Fruit fly (Drosophila melanogaster) whole organism, embryonic: ENCODE data around the gene SCCRO4.

Experiments
- Awh ChIP-seq: fragments of 200-800 bp; sonication (Bioruptor generic); IDR thresholded peaks from 2 replicates; pipeline ENCODE4, ENCODE4 v1.3.6; 2022; ENCODE audit warnings: missing biosample characterization, missing genetic modification characterization
- Bteb2 ChIP-seq: fragments of 200-800 bp; sonication (Bioruptor generic); optimal IDR thresholded peaks from 2 replicates; lab custom pipeline; 2016; ENCODE audit warnings: missing biosample characterization, missing genetic modification characterization
- CG1024 ChIP-seq: fragments of 200-800 bp; sonication (Bioruptor generic); IDR thresholded peaks from 2 replicates; pipeline ENCODE4 v1.3.6; 2022; ENCODE audit warnings: missing biosample characterization, missing genetic modification characterization
- CG10274 ChIP-seq: fragments of 200-800 bp; sonication (Bioruptor generic); optimal IDR thresholded peaks from 3 replicates; lab custom pipeline; 2017; ENCODE audit warnings: missing biosample characterization, mild to moderate bottlenecking, missing genetic modification characterization
- CG10959 ChIP-seq: fragments of 200-800 bp; sonication (Bioruptor generic); IDR thresholded peaks from 2 replicates; pipeline ENCODE4 v1.3.6; 2022; ENCODE audit warnings: missing biosample characterization, missing genetic modification characterization
- CG1647 ChIP-seq: fragments of 200-800 bp; sonication (Bioruptor generic); optimal IDR thresholded peaks from 3 replicates; lab custom pipeline; 2016; ENCODE audit warnings: missing biosample characterization, missing genetic modification characterization
- CG17361 ChIP-seq: fragments of 200-800 bp; sonication (Bioruptor generic); IDR thresholded peaks from 3 replicates; pipeline ENCODE4 v1.3.6; 2022; ENCODE audit warnings: missing biosample characterization, missing genetic modification characterization
- CG17802 ChIP-seq: fragments of 200-800 bp; sonication (Bioruptor generic); optimal IDR thresholded peaks from 2 replicates; lab custom pipeline; 2018; ENCODE audit warnings: missing biosample characterization, mild to moderate bottlenecking, missing genetic modification characterization, moderate library complexity
- CG18262 ChIP-seq: fragments of 200-800 bp; optimal IDR thresholded peaks from 3 replicates; lab custom pipeline; 2019; ENCODE audit warnings: missing biosample characterization, mild to moderate bottlenecking, missing genetic modification characterization, moderate library complexity
- CG2889 ChIP-seq: fragments of 200-800 bp; sonication (Bioruptor generic); IDR thresholded peaks from 3 replicates; pipeline ENCODE4 v1.3.6; 2022; ENCODE audit warnings: missing biosample characterization, missing genetic modification characterization
- CG31388 ChIP-seq: fragments of 200-800 bp; sonication (Bioruptor generic); optimal IDR thresholded peaks from 2 replicates; lab custom pipeline; 2016; ENCODE audit warnings: missing biosample characterization, missing genetic modification characterization
- CG3838 ChIP-seq: fragments of 200-800 bp; sonication (Bioruptor generic); optimal IDR thresholded peaks from 3 replicates; lab custom pipeline; 2016; ENCODE audit warnings: missing biosample characterization, missing genetic modification characterization
- CG3995 ChIP-seq: fragments of 200-800 bp; sonication (Bioruptor generic); optimal IDR thresholded peaks from 3 replicates; lab custom pipeline; 2016; ENCODE audit warnings: missing biosample characterization, missing genetic modification characterization
- CG4328 ChIP-seq: fragments of 200-800 bp; sonication (Bioruptor generic); optimal IDR thresholded peaks from 3 replicates; lab custom pipeline; 2017; ENCODE audit warnings: missing biosample characterization, missing genetic modification reagents, missing genetic modification characterization
- CG43689 ChIP-seq: fragments of 200-800 bp; sonication (Bioruptor generic); IDR thresholded peaks from 2 replicates; pipeline ENCODE4 v1.3.6; 2022; ENCODE audit warnings: missing biosample characterization, missing genetic modification characterization
- CG5245 ChIP-seq: fragments of 200-800 bp; sonication (Bioruptor generic); optimal IDR thresholded peaks from 3 replicates; lab custom pipeline; 2016; ENCODE audit warnings: missing biosample characterization, missing genetic modification characterization
- CG6854 ChIP-seq: fragments of 200-800 bp; sonication (Bioruptor generic); optimal IDR thresholded peaks from 3 replicates; lab custom pipeline; 2017; ENCODE audit warnings: missing biosample characterization, mild to moderate bottlenecking, missing genetic modification characterization
- CG8290 ChIP-seq, 3 experiments: fragments of 200-800 bp; sonication (Bioruptor generic); optimal IDR thresholded peaks; 2 replicates each; lab custom pipeline; 2016 to 2019; ENCODE audit warnings: missing biosample characterization in 3 of 3, missing genetic modification characterization in 3 of 3, mild to moderate bottlenecking in 2 of 3, moderate library complexity in 1 of 3
- Dip3 ChIP-seq: fragments of 200-800 bp; sonication (Bioruptor generic); optimal IDR thresholded peaks from 3 replicates; lab custom pipeline; 2016; ENCODE audit warnings: missing biosample characterization, missing genetic modification characterization
- Doc2 ChIP-seq: fragments of 200-800 bp; sonication (Bioruptor generic); IDR thresholded peaks from 2 replicates; pipeline ENCODE4 v1.3.6; 2022; ENCODE audit warnings: missing biosample characterization, missing genetic modification characterization
- Ets97D ChIP-seq: fragments of 200-800 bp; sonication (Bioruptor generic); optimal IDR thresholded peaks from 3 replicates; lab custom pipeline; 2016; ENCODE audit warnings: missing biosample characterization, missing genetic modification characterization
- HLHmδ ChIP-seq: fragments of 200-800 bp; sonication (Bioruptor generic); optimal IDR thresholded peaks from 2 replicates; lab custom pipeline; 2018; ENCODE audit warnings: missing biosample characterization, mild to moderate bottlenecking, missing genetic modification characterization, moderate library complexity
- Hr3 ChIP-seq: fragments of 200-800 bp; sonication (Bioruptor generic); optimal IDR thresholded peaks from 3 replicates; lab custom pipeline; 2016; ENCODE audit warnings: missing biosample characterization, missing genetic modification characterization
- Hr39 ChIP-seq: fragments of >200 bp; optimal IDR thresholded peaks from 2 replicates; lab custom pipeline; 2017
- Lpt ChIP-seq: fragments of >200 bp; optimal IDR thresholded peaks from 2 replicates; lab custom pipeline; 2018; ENCODE audit warnings: missing biosample characterization, missing genetic modification characterization
- MESR4 ChIP-seq: fragments of 200-800 bp; sonication (Bioruptor generic); optimal IDR thresholded peaks from 2 replicates; lab custom pipeline; 2018; ENCODE audit warnings: missing biosample characterization, mild to moderate bottlenecking, missing genetic modification characterization, moderate library complexity
- Mes4 ChIP-seq: fragments of 200-800 bp; sonication (Bioruptor generic); optimal IDR thresholded peaks from 2 replicates; lab custom pipeline; 2016; ENCODE audit warnings: missing biosample characterization, missing genetic modification characterization
- NC2β ChIP-seq: fragments of 200-800 bp; sonication (Bioruptor generic); optimal IDR thresholded peaks from 2 replicates; lab custom pipeline; 2016; ENCODE audit warnings: missing biosample characterization, missing genetic modification characterization
- NfI ChIP-seq: fragments of 200-800 bp; sonication (Bioruptor generic); optimal IDR thresholded peaks from 3 replicates; lab custom pipeline; 2018; ENCODE audit warnings: missing biosample characterization, mild to moderate bottlenecking, missing genetic modification characterization, moderate library complexity
- Ssrp ChIP-seq: fragments of 200-800 bp; sonication (Bioruptor generic); optimal IDR thresholded peaks from 2 replicates; lab custom pipeline; 2018; ENCODE audit warnings: missing biosample characterization, mild to moderate bottlenecking, missing genetic modification characterization, moderate library complexity
- Usf ChIP-seq: fragments of 200-800 bp; sonication (Bioruptor generic); optimal IDR thresholded peaks from 2 replicates; lab custom pipeline; 2017; ENCODE audit warnings: missing genotype, missing biosample characterization, missing genetic modification characterization
- ase ChIP-seq: fragments of 200-800 bp; sonication (Bioruptor generic); IDR thresholded peaks from 3 replicates; pipeline ENCODE4 v1.3.6; 2022; ENCODE audit warnings: missing biosample characterization, missing genetic modification characterization
- bbx ChIP-seq: fragments of 200-800 bp; sonication (Bioruptor generic); IDR thresholded peaks from 2 replicates; pipeline ENCODE4 v1.3.6; 2022; ENCODE audit warnings: missing biosample characterization, missing genetic modification characterization; ENCODE audit not compliant: partially characterized antibody
- br ChIP-seq: fragments of >200 bp; optimal IDR thresholded peaks from 2 replicates; lab custom pipeline; 2017
- btn ChIP-seq: fragments of 200-800 bp; sonication (Bioruptor generic); optimal IDR thresholded peaks from 2 replicates; lab custom pipeline; 2016; ENCODE audit warnings: missing biosample characterization, missing genetic modification characterization
- chm ChIP-seq: fragments of 200-800 bp; sonication (Bioruptor generic); IDR thresholded peaks from 2 replicates; pipeline ENCODE4 v1.3.6; 2022; ENCODE audit warnings: missing biosample characterization, missing genetic modification characterization
- ci ChIP-seq: fragments of 200-800 bp; sonication (Bioruptor generic); IDR thresholded peaks from 3 replicates; pipeline ENCODE4 v1.3.6; 2022; ENCODE audit warnings: missing biosample characterization, missing genetic modification characterization
- crol ChIP-seq: fragments of 200-800 bp; sonication (Bioruptor generic); IDR thresholded peaks from 2 replicates; pipeline ENCODE4 v1.3.6; 2022; ENCODE audit warnings: missing biosample characterization, missing genetic modification characterization
- dpn ChIP-seq, 2 experiments: fragments of 200-800 bp; sonication (Bioruptor generic); optimal IDR thresholded peaks; 3 replicates each; lab custom pipeline; 2016; ENCODE audit warnings: missing biosample characterization in 2 of 2, missing genetic modification characterization in 2 of 2
- fru ChIP-seq: fragments of >200 bp; optimal IDR thresholded peaks from 2 replicates; lab custom pipeline; 2017
- gfzf ChIP-seq: fragments of 200-800 bp; sonication (Bioruptor generic); optimal IDR thresholded peaks from 2 replicates; lab custom pipeline; 2016; ENCODE audit warnings: missing biosample characterization, mild to moderate bottlenecking, missing genetic modification characterization, moderate library complexity
- grn ChIP-seq: fragments of 200-800 bp; sonication (Bioruptor generic); optimal IDR thresholded peaks from 3 replicates; lab custom pipeline; 2017; ENCODE audit warnings: missing biosample characterization, missing genetic modification characterization
- hkb ChIP-seq, 2 experiments: fragments of 200-800 bp in 1 of 2; fragments of >200 bp in 1 of 2; sonication (Bioruptor generic) in 1 of 2; IDR thresholded peaks in 1 of 2; optimal IDR thresholded peaks in 1 of 2; 2 replicates each; pipeline versions ENCODE4 v1.3.6 to Lab custom; 2017 to 2022; ENCODE audit warnings: missing biosample characterization in 1 of 2, missing genetic modification characterization in 1 of 2
- lmd ChIP-seq: fragments of 200-800 bp; sonication (Bioruptor generic); IDR thresholded peaks from 2 replicates; pipeline ENCODE4 v1.3.6; 2022; ENCODE audit warnings: missing biosample characterization, missing genetic modification characterization
- pho ChIP-seq: fragments of 200-800 bp; sonication (Bioruptor generic); optimal IDR thresholded peaks from 2 replicates; lab custom pipeline; 2016; ENCODE audit warnings: missing biosample characterization, missing genetic modification characterization
- phol ChIP-seq: fragments of 200-800 bp; sonication (Bioruptor generic); optimal IDR thresholded peaks from 3 replicates; lab custom pipeline; 2018; ENCODE audit warnings: missing biosample characterization, mild to moderate bottlenecking, missing genetic modification characterization, moderate library complexity
- prd ChIP-seq, 3 experiments: fragments of >200 bp in 2 of 3; fragments of 200-800 bp in 1 of 3; sonication (Bioruptor generic) in 1 of 3; optimal IDR thresholded peaks in 2 of 3; IDR thresholded peaks in 1 of 3; 2 replicates in 2 of 3; 3 replicates in 1 of 3; pipeline versions ENCODE4 v1.3.6 to Lab custom; 2017 to 2022; ENCODE audit warnings: missing biosample characterization in 1 of 3, missing genetic modification characterization in 1 of 3
- slp2 ChIP-seq: fragments of 200-800 bp; sonication (Bioruptor generic); optimal IDR thresholded peaks from 2 replicates; lab custom pipeline; 2016; ENCODE audit warnings: missing biosample characterization, missing genetic modification characterization
- sob ChIP-seq: fragments of 200-800 bp; sonication (Bioruptor generic); IDR thresholded peaks from 2 replicates; pipeline ENCODE4 v1.3.6; 2022; ENCODE audit warnings: missing biosample characterization, missing genetic modification characterization
- vnd ChIP-seq: fragments of 200-800 bp; sonication (Bioruptor generic); IDR thresholded peaks from 3 replicates; pipeline ENCODE4 v1.3.6; 2022; ENCODE audit warnings: missing biosample characterization, missing genetic modification characterization; ENCODE audit not compliant: partially characterized antibody
- zen2 ChIP-seq: fragments of 200-800 bp; sonication (Bioruptor generic); IDR thresholded peaks from 3 replicates; pipeline ENCODE4 v1.3.6; 2022; ENCODE audit warnings: missing biosample characterization, missing genetic modification characterization; ENCODE audit not compliant: partially characterized antibody

Gene SCCRO4

DNA sequence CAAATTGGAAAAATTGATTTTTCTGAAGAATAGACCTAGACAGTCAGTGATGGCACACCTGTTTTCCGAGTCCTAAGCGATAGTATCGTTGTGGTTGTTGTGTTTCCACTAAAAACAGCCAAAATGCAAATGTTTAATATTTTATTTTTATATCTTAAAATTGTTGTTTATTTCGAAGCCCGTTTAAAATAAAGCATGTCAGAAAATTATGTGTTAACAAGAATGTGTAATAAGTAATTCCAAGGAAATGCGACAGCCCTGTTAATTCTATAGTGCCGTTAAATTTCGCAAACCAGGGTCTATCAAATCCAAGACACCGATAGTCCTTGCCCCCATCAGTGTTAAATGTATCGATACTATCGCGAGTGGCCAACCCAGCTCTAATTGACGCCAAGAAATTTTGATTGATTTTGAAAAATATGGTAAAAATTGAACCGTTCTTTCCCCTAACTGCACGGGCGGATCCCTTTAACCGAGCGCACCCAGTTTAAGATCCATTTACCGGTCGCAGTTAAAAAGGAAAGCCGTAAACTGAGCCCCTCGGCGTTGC is 2.9 kb downstream of the SCCRO4 start, which contains the start of gene Pex23 (continued):
- TF ChIP-seq Dip3 (GFP tag; lab: Kevin White, UChicago): peak; percentile 77
- 0 out of 2 replicates have a peak, but pooled peaks have one; percentile 16 for TF ChIP-seq CG43689
- TF ChIP-seq CG17361 (GFP tag; lab: Robert Waterston, UW): peak; percentile 82
- TF ChIP-seq NfI: peak; percentile 81
- TF ChIP-seq prd (optimal IDR thresholded peaks at IDR 0.05; lab: Kevin White, UChicago): no peak
- TF ChIP-seq prd (GFP tag; IDR thresholded peaks at IDR 0.05; lab: Robert Waterston, UW): peak; percentile 90
- peak; percentile 83 for TF ChIP-seq ase (GFP tag; lab: Robert Waterston, UW)
- peak; percentile 87 for TF ChIP-seq sob (GFP tag; lab: Robert Waterston, UW)
- peak; percentile 76 for TF ChIP-seq CG1647 (GFP tag; lab: Kevin White, UChicago)
- TF ChIP-seq Doc2 (GFP tag; lab: Robert Waterston, UW): no peak
- TF ChIP-seq CG5245: peak; percentile 62
- peak; percentile 53 for TF ChIP-seq NC2β
- no peak for TF ChIP-seq CG4328 (GFP tag; lab: Kevin White, UChicago)
- peak; percentile 69 for TF ChIP-seq CG31388
- no peak for TF ChIP-seq CG3995 (GFP tag; lab: Kevin White, UChicago)
- peak; percentile 48 for TF ChIP-seq Usf (GFP tag; lab: Kevin White, UChicago)
- peak; percentile 89 for TF ChIP-seq phol
- TF ChIP-seq grn (GFP tag; lab: Kevin White, UChicago): peak; percentile 14
- no peak for TF ChIP-seq HLHmδ (GFP tag; lab: Kevin White, UChicago)
- peak; percentile 79 for TF ChIP-seq Ssrp (tag; lab: Kevin White, UChicago)
- no peak for TF ChIP-seq CG6854 (GFP tag; lab: Kevin White, UChicago)
- peak; percentile 80 to 90 for TF ChIP-seq dpn (GFP tag; optimal IDR thresholded peaks at IDR 0.05; lab: Kevin White, UChicago)
- peak; percentile 50 for TF ChIP-seq CG3838 (GFP tag; lab: Kevin White, UChicago)
- TF ChIP-seq MESR4 (GFP tag; lab: Kevin White, UChicago): peak; percentile 71
- no peak for TF ChIP-seq btn
- TF ChIP-seq CG17802 (tag; lab: Kevin White, UChicago): peak; percentile 68
- TF ChIP-seq slp2 (GFP tag; lab: Kevin White, UChicago): peak; percentile 30
- TF ChIP-seq crol (GFP tag; lab: Robert Waterston, UW): no peak
- TF ChIP-seq CG8290 (GFP tag; optimal IDR thresholded peaks at IDR 0.05; lab: Kevin White, UChicago): peak; percentile 89
- peak; percentile 49 to 87 for TF ChIP-seq CG8290 (tag; optimal IDR thresholded peaks at IDR 0.05; lab: Kevin White, UChicago)
- peak; percentile 86 for TF ChIP-seq lmd (GFP tag; lab: Robert Waterston, UW)
- TF ChIP-seq CG2889 (GFP tag; lab: Robert Waterston, UW): peak; percentile 78; the same call in 2 of the 3 replicates
- TF ChIP-seq vnd (GFP tag; lab: Robert Waterston, UW): peak; percentile 98
- TF ChIP-seq Ets97D (GFP tag; lab: Kevin White, UChicago): peak; percentile 78
- TF ChIP-seq gfzf (GFP tag; lab: Kevin White, UChicago): peak; percentile 29
- TF ChIP-seq CG10274 (GFP tag; lab: Kevin White, UChicago): peak; percentile 14
- TF ChIP-seq Hr39 (lab: Kevin White, UChicago): no peak
- peak; percentile 71 for TF ChIP-seq ci (GFP tag; lab: Robert Waterston, UW)
- peak; percentile 96 for TF ChIP-seq bbx (GFP tag; lab: Robert Waterston, UW)
- peak; percentile 66 for TF ChIP-seq CG10959 (GFP tag; lab: Robert Waterston, UW)
- TF ChIP-seq pho (GFP tag; lab: Kevin White, UChicago): peak; percentile 77
- TF ChIP-seq br (lab: Kevin White, UChicago): no peak
- no peak for TF ChIP-seq Awh (GFP tag; lab: Robert Waterston, UW)
- peak; percentile 88 for TF ChIP-seq zen2
- peak; percentile 88 for TF ChIP-seq Hr3 (GFP tag; lab: Kevin White, UChicago)
- TF ChIP-seq chm: peak; percentile 76
- TF ChIP-seq CG1024 (GFP tag; lab: Robert Waterston, UW): peak; percentile 64
- peak; percentile 73 for TF ChIP-seq CG18262 (tag; lab: Kevin White, UChicago)
- peak; percentile 43 for TF ChIP-seq Mes4 (GFP tag; lab: Kevin White, UChicago)
- TF ChIP-seq Lpt (GFP tag; lab: Kevin White, UChicago): no peak
- peak; percentile 46 for TF ChIP-seq hkb (optimal IDR thresholded peaks at IDR 0.05; lab: Kevin White, UChicago)
- TF ChIP-seq hkb (GFP tag; IDR thresholded peaks at IDR 0.05; lab: Robert Waterston, UW): peak; percentile 67
- peak; percentile 51 for TF ChIP-seq Bteb2 (GFP tag; lab: Kevin White, UChicago)
- no peak for TF ChIP-seq fru (lab: Kevin White, UChicago)
